Worm (Caenorhabditis elegans) whole organism, L1 larva: Measurements from ENCODE around the gene F18C5.5.

Experiments
- C34B4.2 ChIP-seq: sonication (generic microtip); optimal IDR thresholded peaks from 2 replicates; lab custom pipeline; 2017; ENCODE audit warnings: mild to moderate bottlenecking, missing genetic modification characterization, missing compliant biosample characterization
- aha-1 ChIP-seq: fragments of 150-350 bp; optimal IDR thresholded peaks from 2 replicates; lab custom pipeline; 2014; ENCODE audit warnings: missing biosample characterization, missing genetic modification characterization
- aly-2 ChIP-seq: fragments of 150-350 bp; optimal IDR thresholded peaks from 2 replicates; lab custom pipeline; 2014; ENCODE audit warnings: missing biosample characterization, missing genetic modification characterization
- ama-1 ChIP-seq: fragments of 150-350 bp; optimal IDR thresholded peaks from 2 replicates; lab custom pipeline; 2014
- ceh-82 ChIP-seq, 3 experiments: fragments of 150-350 bp in 1 of 3; sonication (generic microtip) in 2 of 3; optimal IDR thresholded peaks; 2 replicates each; lab custom pipeline; 2014 to 2017; ENCODE audit warnings: missing biosample characterization in 3 of 3, missing genetic modification characterization in 3 of 3
- ces-1 ChIP-seq: fragments of 150-350 bp; optimal IDR thresholded peaks from 2 replicates; lab custom pipeline; 2014; ENCODE audit warnings: missing biosample characterization, missing genetic modification reagents, missing genetic modification characterization
- dpl-1 ChIP-seq, 3 experiments: fragments of 150-350 bp in 2 of 3; sonication (generic microtip) in 1 of 3; optimal IDR thresholded peaks; 2 replicates each; lab custom pipeline; 2014 to 2017; ENCODE audit warnings: missing biosample characterization in 3 of 3, missing genetic modification characterization in 3 of 3, missing genetic modification reagents in 3 of 3
- efl-1 ChIP-seq, 4 experiments: fragments of 150-350 bp; optimal IDR thresholded peaks in 3 of 4; peaks in 1 of 4; 1 replicate in 1 of 4; 2 replicates in 3 of 4; lab custom pipeline; 2014; ENCODE audit warnings: missing biosample characterization in 2 of 4, missing genetic modification characterization in 2 of 4, missing genetic modification reagents in 2 of 4
- efl-3 ChIP-seq: fragments of 200-800 bp; sonication (Bioruptor generic); optimal IDR thresholded peaks from 2 replicates; lab custom pipeline; 2018; ENCODE audit warnings: mild to moderate bottlenecking, missing genetic modification characterization, missing compliant biosample characterization
- egl-13 ChIP-seq: sonication (generic microtip); optimal IDR thresholded peaks from 2 replicates; lab custom pipeline; 2016; ENCODE audit warnings: missing genotype, missing genetic modification reagents, missing genetic modification characterization, missing compliant biosample characterization
- egl-27 ChIP-seq, 2 experiments: fragments of 150-350 bp in 1 of 2; sonication (generic microtip); optimal IDR thresholded peaks; 3 replicates each; lab custom pipeline; 2017 to 2018; ENCODE audit warnings: missing biosample characterization in 2 of 2, missing genetic modification characterization in 2 of 2, missing genetic modification reagents in 2 of 2
- elt-3 ChIP-seq, 6 experiments: fragments of 150-350 bp in 1 of 6; sonication (generic microtip); optimal IDR thresholded peaks; 2 replicates each; lab custom pipeline; 2017 to 2018; ENCODE audit warnings: missing biosample characterization in 6 of 6, missing genetic modification characterization in 6 of 6, inconsistent platforms in 1 of 6
- ets-5 ChIP-seq: fragments of 200-800 bp; sonication (Bioruptor generic); IDR thresholded peaks from 2 replicates; pipeline ENCODE4 v1.3.6; 2022; ENCODE audit warnings: missing genetic modification characterization, missing compliant biosample characterization
- fkh-4 ChIP-seq: sonication (generic microtip); optimal IDR thresholded peaks from 2 replicates; lab custom pipeline; 2016; ENCODE audit warnings: missing compliant biosample characterization, missing genetic modification characterization, borderline replicate concordance
- fos-1 ChIP-seq: fragments of 150-350 bp; optimal IDR thresholded peaks from 2 replicates; lab custom pipeline; 2014; ENCODE audit warnings: missing biosample characterization, missing genetic modification characterization
- grh-1 ChIP-seq: fragments of 200-800 bp; sonication (Bioruptor generic); IDR thresholded peaks from 2 replicates; pipeline ENCODE4 v1.3.6; 2022; ENCODE audit warnings: missing genetic modification reagents, missing genetic modification characterization, missing compliant biosample characterization
- hlh-17 ChIP-seq: fragments of 200-800 bp; sonication (Bioruptor generic); optimal IDR thresholded peaks from 2 replicates; lab custom pipeline; 2018; ENCODE audit warnings: missing genetic modification characterization, mild to moderate bottlenecking, missing compliant biosample characterization, moderate library complexity, borderline replicate concordance
- hlh-4 ChIP-seq: sonication (generic microtip); optimal IDR thresholded peaks from 2 replicates; lab custom pipeline; 2016; ENCODE audit warnings: mild to moderate bottlenecking, missing genetic modification characterization, missing compliant biosample characterization
- hpl-2 ChIP-seq: fragments of 150-350 bp; optimal IDR thresholded peaks from 2 replicates; lab custom pipeline; 2014; ENCODE audit warnings: missing biosample characterization, missing genetic modification reagents, missing genetic modification characterization
- irx-1 ChIP-seq: sonication (generic microtip); optimal IDR thresholded peaks from 2 replicates; lab custom pipeline; 2016; ENCODE audit warnings: missing genetic modification characterization, missing compliant biosample characterization
- lin-14 ChIP-seq: fragments of 200-800 bp; sonication (Bioruptor generic); optimal IDR thresholded peaks from 2 replicates; lab custom pipeline; 2018; ENCODE audit warnings: mild to moderate bottlenecking, missing genetic modification characterization, moderate library complexity, missing compliant biosample characterization
- lin-15B ChIP-seq: fragments of 150-350 bp; sonication (generic microtip); optimal IDR thresholded peaks from 3 replicates; lab custom pipeline; 2014; ENCODE audit warnings: missing biosample characterization, missing genetic modification characterization
- lin-39 ChIP-seq: fragments of 150-350 bp; optimal IDR thresholded peaks from 2 replicates; lab custom pipeline; 2014; ENCODE audit warnings: missing biosample characterization, missing genetic modification reagents, missing genetic modification characterization
- lsy-2 ChIP-seq, 2 experiments: fragments of 150-350 bp; optimal IDR thresholded peaks; 2 replicates each; lab custom pipeline; 2014; ENCODE audit warnings: missing biosample characterization in 2 of 2, missing genetic modification characterization in 2 of 2
- mdl-1 ChIP-seq, 2 experiments: fragments of 150-350 bp; optimal IDR thresholded peaks; 2 replicates each; lab custom pipeline; 2014 to 2017; ENCODE audit warnings: missing biosample characterization in 2 of 2, missing genetic modification characterization in 2 of 2, inconsistent platforms in 1 of 2
- nhr-12 ChIP-seq: sonication (generic microtip); optimal IDR thresholded peaks from 2 replicates; lab custom pipeline; 2017; ENCODE audit warnings: missing biosample characterization, missing genetic modification characterization
- nhr-237 ChIP-seq: fragments of 150-350 bp; optimal IDR thresholded peaks from 2 replicates; lab custom pipeline; 2014; ENCODE audit warnings: missing biosample characterization, missing genetic modification characterization
- nhr-28 ChIP-seq: fragments of 150-350 bp; optimal IDR thresholded peaks from 2 replicates; lab custom pipeline; 2014; ENCODE audit warnings: missing biosample characterization, missing genetic modification characterization
- nhr-85 ChIP-seq: sonication (generic microtip); peaks from one replicate; lab custom pipeline; 2016; ENCODE audit warnings: missing genetic modification characterization, inconsistent platforms, missing compliant biosample characterization
- rnt-1 ChIP-seq: sonication (generic microtip); optimal IDR thresholded peaks from 2 replicates; lab custom pipeline; 2016; ENCODE audit warnings: mild to moderate bottlenecking, missing genetic modification characterization, moderate library complexity, missing compliant biosample characterization
- snu-23 ChIP-seq: sonication (generic microtip); optimal IDR thresholded peaks from 2 replicates; lab custom pipeline; 2016; ENCODE audit warnings: missing genetic modification characterization, missing compliant biosample characterization
- sup-37 ChIP-seq: fragments of 200-800 bp; sonication (Bioruptor generic); optimal IDR thresholded peaks from 2 replicates; lab custom pipeline; 2018; ENCODE audit warnings: mild to moderate bottlenecking, missing genetic modification characterization, missing compliant biosample characterization
- unc-130 ChIP-seq: fragments of 150-350 bp; optimal IDR thresholded peaks from 2 replicates; lab custom pipeline; 2017; ENCODE audit warnings: missing biosample characterization, missing genetic modification characterization, inconsistent platforms
- zag-1 ChIP-seq: fragments of 150-350 bp; optimal IDR thresholded peaks from 2 replicates; lab custom pipeline; 2014; ENCODE audit warnings: missing biosample characterization, missing genetic modification characterization
- ztf-11 ChIP-seq, 2 experiments: sonication (generic microtip); optimal IDR thresholded peaks; 2 replicates each; lab custom pipeline; 2016 to 2017; ENCODE audit warnings: missing genetic modification characterization in 2 of 2, missing biosample characterization in 1 of 2, missing compliant biosample characterization in 1 of 2

F18C5.5 gene

ce11 chrII:6531940-6532339 is 34.6 kb downstream of the F18C5.5 start, which contains the start of gene abcx-1:
Gene abcx-1, plus strand, starts transcription at chrII:6532163.
- peak; percentile 45 for TF ChIP-seq lin-14 (GFP tag; lab: Kevin White, UChicago)
- no peak for TF ChIP-seq fkh-4 (tag; lab: Kevin White, UChicago)
- no peak for TF ChIP-seq ceh-82 (tag; optimal IDR thresholded peaks at IDR 0.05; lab: Kevin White, UChicago)
- TF ChIP-seq egl-13 (tag; lab: Kevin White, UChicago): no peak
- TF ChIP-seq nhr-85 (tag; lab: Kevin White, UChicago): peak; percentile 79
- no peak for TF ChIP-seq nhr-12

DNA sequence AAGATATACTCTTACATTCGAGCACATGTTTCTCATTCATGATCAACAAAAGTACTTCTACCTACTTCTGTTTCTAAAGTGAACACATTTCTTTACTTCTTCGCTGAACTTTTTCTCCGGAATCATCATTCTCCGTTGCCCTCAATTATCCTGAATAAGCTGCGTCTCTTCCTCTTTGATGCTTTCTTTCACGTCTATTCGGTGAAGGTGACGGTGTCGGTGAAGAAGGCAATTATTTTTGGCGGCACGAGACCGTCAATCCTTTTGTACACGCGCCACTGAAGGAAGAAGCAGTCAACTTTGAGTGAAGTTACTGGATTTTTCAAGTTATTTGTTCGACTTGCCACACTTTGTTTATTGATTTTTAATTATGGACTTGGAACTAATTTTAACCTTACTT is 35.0 kb downstream of the F18C5.5 start, which contains the start of gene abch-1:
Gene abch-1, minus strand, starts transcription at position 101 of the 400 bp plus-strand sequence.
- no peak for TF ChIP-seq ces-1 (GFP tag; lab: Kevin White, UChicago)
- no peak for TF ChIP-seq ceh-82 (tag; optimal IDR thresholded peaks at IDR 0.05; lab: Kevin White, UChicago)
- no peak for TF ChIP-seq ets-5 (GFP tag; lab: Robert Waterston, UW)
- TF ChIP-seq aha-1 (tag; lab: Kevin White, UChicago): no peak
- TF ChIP-seq lin-15B (tag; lab: Kevin White, UChicago): no peak
- TF ChIP-seq ama-1: no peak
- TF ChIP-seq efl-3 (GFP tag; lab: Kevin White, UChicago): no peak
- no peak for TF ChIP-seq sup-37
- TF ChIP-seq mdl-1 (tag; optimal IDR thresholded peaks at IDR 0.05; lab: Kevin White, UChicago): no peak
- no peak for TF ChIP-seq nhr-28 (tag; lab: Kevin White, UChicago)
- TF ChIP-seq lsy-2 (tag; optimal IDR thresholded peaks at IDR 0.05; lab: Kevin White, UChicago): no peak
- TF ChIP-seq rnt-1 (tag; lab: Kevin White, UChicago): no peak
- no peak for TF ChIP-seq nhr-237 (tag; lab: Kevin White, UChicago)

ce11 chrII:6528629-6529028 is 37.9 kb downstream of the F18C5.5 start, which contains the start of gene C56E6.4:
Gene C56E6.4, minus strand, starts transcription at chrII:6528729.
- TF ChIP-seq egl-27 (tag; optimal IDR thresholded peaks at IDR 0.05; lab: Kevin White, UChicago) (no peak), unc-130 (tag; lab: Kevin White, UChicago) (no peak), efl-1 (optimal IDR thresholded peaks at IDR 0.05; lab: Kevin White, UChicago) (no peak), efl-1 (GFP tag; optimal IDR thresholded peaks at IDR 0.05 in 1 of 2; lab: Kevin White, UChicago) (no peak), fos-1 (tag; lab: Kevin White, UChicago) (no peak), lin-39 (tag; lab: Kevin White, UChicago) (no peak), hpl-2 (GFP tag; lab: Kevin White, UChicago) (no peak), elt-3 (tag; optimal IDR thresholded peaks at IDR 0.05; lab: Kevin White, UChicago) (no peak), grh-1 (GFP tag; lab: Robert Waterston, UW) (no peak), C34B4.2 (tag; lab: Kevin White, UChicago) (no peak), rnt-1 (tag; lab: Kevin White, UChicago) (no peak), hlh-17 (GFP tag; lab: Kevin White, UChicago) (no peak), dpl-1 (GFP tag; optimal IDR thresholded peaks at IDR 0.05; lab: Kevin White, UChicago) (no peak), irx-1 (no peak), hlh-4 (tag; lab: Kevin White, UChicago) (no peak), zag-1 (tag; lab: Kevin White, UChicago) (no peak)

ce11 chrII:6526136-6526684 is 40.3 kb downstream of the F18C5.5 start:
- no peak for TF ChIP-seq ztf-11 (tag; optimal IDR thresholded peaks at IDR 0.05; lab: Kevin White, UChicago)
- no peak for TF ChIP-seq ceh-82 (tag; optimal IDR thresholded peaks at IDR 0.05; lab: Kevin White, UChicago)
- TF ChIP-seq nhr-28 (tag; lab: Kevin White, UChicago): no peak
- no peak for TF ChIP-seq snu-23 (GFP tag; lab: Kevin White, UChicago)
- no peak for TF ChIP-seq nhr-12
- no peak for TF ChIP-seq aly-2
- TF ChIP-seq efl-1 (optimal IDR thresholded peaks at IDR 0.05; lab: Kevin White, UChicago): no peak
- peak in 1 of 2 experiments; percentile 56 for TF ChIP-seq efl-1 (GFP tag; optimal IDR thresholded peaks at IDR 0.05 in 1 of 2; lab: Kevin White, UChicago)
